Fruit fly (Drosophila melanogaster) whole organism, wandering third instar larva: ENCODE measurements around the gene cic.
A peak's percentile ranks its signal among the peaks of the same experiment; 100 is the strongest.

Experiments used
- Abd-B ChIP-seq: fragments of >200 bp; optimal IDR thresholded peaks from 2 replicates; lab custom pipeline; 2017; ENCODE audit warnings: missing biosample characterization, missing genetic modification characterization
- Dfd ChIP-seq: fragments of >200 bp; optimal IDR thresholded peaks from 2 replicates; lab custom pipeline; 2017; ENCODE audit warnings: missing biosample characterization, missing genetic modification characterization
- Hnf4 ChIP-seq: fragments of 200-800 bp; sonication (Bioruptor generic); optimal IDR thresholded peaks from 2 replicates; lab custom pipeline; 2016; ENCODE audit warnings: missing biosample characterization, mild to moderate bottlenecking, missing genetic modification characterization
- Mio ChIP-seq: sonication (Bioruptor generic); optimal IDR thresholded peaks from 2 replicates; lab custom pipeline; 2016; ENCODE audit warnings: missing biosample characterization, missing genetic modification characterization
- OdsH ChIP-seq: fragments of 200-800 bp; sonication (Bioruptor generic); optimal IDR thresholded peaks from 2 replicates; lab custom pipeline; 2016; ENCODE audit warnings: missing biosample characterization, mild to moderate bottlenecking, missing genetic modification characterization
- fru ChIP-seq: fragments of 200-800 bp; sonication (Bioruptor generic); optimal IDR thresholded peaks from 3 replicates; lab custom pipeline; 2016; ENCODE audit warnings: missing biosample characterization, mild to moderate bottlenecking, missing genetic modification characterization
- psq ChIP-seq: fragments of 200-800 bp; sonication (Bioruptor generic); optimal IDR thresholded peaks from 3 replicates; lab custom pipeline; 2017; ENCODE audit warnings: missing biosample characterization, mild to moderate bottlenecking, missing genetic modification characterization, moderate library complexity
- rgr ChIP-seq: fragments of 200-800 bp; sonication (Bioruptor generic); optimal IDR thresholded peaks from 3 replicates; lab custom pipeline; 2016; ENCODE audit warnings: missing biosample characterization, mild to moderate bottlenecking, missing genetic modification characterization

dm6 chr3R:20285678-20286449 is 33.3 kb downstream of the cic start:
- TF ChIP-seq Abd-B (GFP tag; lab: Kevin White, UChicago) (no peak), fru (peak; percentile 37), psq (GFP tag; lab: Kevin White, UChicago) (peak; percentile 4), Hnf4 (GFP tag; lab: Kevin White, UChicago) (peak; percentile 12), rgr (GFP tag; lab: Kevin White, UChicago) (peak; percentile 26), Dfd (GFP tag; lab: Kevin White, UChicago) (no peak), OdsH (GFP tag; lab: Kevin White, UChicago) (peak; percentile 22), Mio (no peak)
